Worm (Caenorhabditis elegans) whole organism, L1 larva: Measurements from ENCODE around the gene npr-39.

Experiments used
- aly-2 ChIP-seq: fragments of 150-350 bp; optimal IDR thresholded peaks from 2 replicates; lab custom pipeline; 2014; ENCODE audit warnings: missing biosample characterization, missing genetic modification characterization
- blmp-1 ChIP-seq: fragments of 150-350 bp; optimal IDR thresholded peaks from 2 replicates; lab custom pipeline; 2014; ENCODE audit warnings: missing biosample characterization, missing genetic modification characterization
- fos-1 ChIP-seq: fragments of 150-350 bp; optimal IDR thresholded peaks from 2 replicates; lab custom pipeline; 2014; ENCODE audit warnings: missing biosample characterization, missing genetic modification characterization
- grh-1 ChIP-seq: fragments of 200-800 bp; sonication (Bioruptor generic); IDR thresholded peaks from 2 replicates; pipeline ENCODE4 v1.3.6; 2022; ENCODE audit warnings: missing genetic modification reagents, missing genetic modification characterization, missing compliant biosample characterization
- lsy-2 ChIP-seq, 2 experiments: fragments of 150-350 bp; optimal IDR thresholded peaks; 2 replicates each; lab custom pipeline; 2014; ENCODE audit warnings: missing biosample characterization in 2 of 2, missing genetic modification characterization in 2 of 2
- snpc-4 ChIP-seq: fragments of 150-350 bp; optimal IDR thresholded peaks from 2 replicates; lab custom pipeline; 2014; ENCODE audit warnings: missing biosample characterization, missing genetic modification characterization
- unc-62 ChIP-seq: fragments of 150-350 bp; optimal IDR thresholded peaks from 2 replicates; lab custom pipeline; 2014; ENCODE audit warnings: missing biosample characterization, missing genetic modification reagents, missing genetic modification characterization
- unc-86 ChIP-seq: sonication (generic microtip); optimal IDR thresholded peaks from 2 replicates; lab custom pipeline; 2016; ENCODE audit warnings: missing genetic modification characterization, missing compliant biosample characterization
- zag-1 ChIP-seq: fragments of 150-350 bp; optimal IDR thresholded peaks from 2 replicates; lab custom pipeline; 2014; ENCODE audit warnings: missing biosample characterization, missing genetic modification characterization

- no peak for TF ChIP-seq blmp-1
- TF ChIP-seq fos-1 (tag; lab: Kevin White, UChicago) = no peak
- no peak for TF ChIP-seq unc-86 (tag; lab: Kevin White, UChicago)
- TF ChIP-seq lsy-2 (tag; optimal IDR thresholded peaks at IDR 0.05; lab: Kevin White, UChicago) = no peak
- no peak for TF ChIP-seq zag-1 (tag; lab: Kevin White, UChicago)
- TF ChIP-seq aly-2 (tag; lab: Kevin White, UChicago) = no peak
- no peak for TF ChIP-seq grh-1 (GFP tag; lab: Robert Waterston, UW)
- TF ChIP-seq unc-62 = no peak
- TF ChIP-seq snpc-4 (tag; lab: Kevin White, UChicago) = no peak
Observed at ce11 chrV:10098429-10098828, 31.6 kb downstream of the npr-39 start, which contains the start of gene ugt-47.
